Fruit fly (Drosophila melanogaster) whole organism, embryonic: ENCODE data around the gene eIF4A.

ENCODE experiments used
- Awh ChIP-seq: fragments of 200-800 bp; sonication (Bioruptor generic); IDR thresholded peaks from 2 replicates; pipeline ENCODE4, ENCODE4 v1.3.6; 2022; ENCODE audit warnings: missing biosample characterization, missing genetic modification characterization
- CG10321 ChIP-seq: fragments of 200-800 bp; sonication (Bioruptor generic); IDR thresholded peaks from 2 replicates; pipeline ENCODE4 v1.3.6; 2022; ENCODE audit warnings: missing biosample characterization, missing genetic modification characterization
- CG10959 ChIP-seq: fragments of 200-800 bp; sonication (Bioruptor generic); IDR thresholded peaks from 2 replicates; pipeline ENCODE4 v1.3.6; 2022; ENCODE audit warnings: missing biosample characterization, missing genetic modification characterization
- CG11093 ChIP-seq: fragments of 200-800 bp; sonication (Bioruptor generic); IDR thresholded peaks from 3 replicates; pipeline ENCODE4 v1.3.6; 2022; ENCODE audit warnings: missing biosample characterization, missing genetic modification characterization
- CG1233 ChIP-seq: fragments of 200-800 bp; sonication (Bioruptor generic); optimal IDR thresholded peaks from 4 replicates; lab custom pipeline; 2018; ENCODE audit warnings: missing biosample characterization, mild to moderate bottlenecking, missing genetic modification characterization
- CG12744 ChIP-seq: fragments of 200-800 bp; sonication (Bioruptor generic); optimal IDR thresholded peaks from 2 replicates; lab custom pipeline; 2016; ENCODE audit warnings: missing biosample characterization, missing genetic modification characterization
- CG13296 ChIP-seq: fragments of 200-800 bp; sonication (Bioruptor generic); optimal IDR thresholded peaks from 3 replicates; lab custom pipeline; 2018; ENCODE audit warnings: missing biosample characterization, mild to moderate bottlenecking, missing genetic modification characterization
- CG14050 ChIP-seq: fragments of 200-800 bp; sonication (Bioruptor generic); IDR thresholded peaks from 3 replicates; pipeline ENCODE4 v1.3.6; 2022; ENCODE audit warnings: missing biosample characterization, missing genetic modification characterization
- CG1603 ChIP-seq: fragments of 200-800 bp; sonication (Bioruptor generic); optimal IDR thresholded peaks from 2 replicates; lab custom pipeline; 2019; ENCODE audit warnings: missing biosample characterization, mild to moderate bottlenecking, missing genetic modification characterization, moderate library complexity
- CG17328 ChIP-seq: fragments of 200-800 bp; sonication (Bioruptor generic); IDR thresholded peaks from 2 replicates; pipeline ENCODE4 v1.3.6; 2022; ENCODE audit warnings: missing biosample characterization, missing genetic modification characterization
- CG17385 ChIP-seq: fragments of 200-800 bp; sonication (Bioruptor generic); optimal IDR thresholded peaks from 3 replicates; lab custom pipeline; 2018; ENCODE audit warnings: missing biosample characterization, mild to moderate bottlenecking, missing genetic modification characterization
- CG18262 ChIP-seq: fragments of 200-800 bp; optimal IDR thresholded peaks from 3 replicates; lab custom pipeline; 2019; ENCODE audit warnings: missing biosample characterization, mild to moderate bottlenecking, missing genetic modification characterization, moderate library complexity
- CG18476 ChIP-seq: fragments of 200-800 bp; sonication (Bioruptor generic); optimal IDR thresholded peaks from 2 replicates; lab custom pipeline; 2016; ENCODE audit warnings: missing biosample characterization, mild to moderate bottlenecking, missing genetic modification characterization
- CG32532 ChIP-seq: fragments of 200-800 bp; sonication (Bioruptor generic); IDR thresholded peaks from 2 replicates; pipeline ENCODE4 v1.3.6; 2022; ENCODE audit warnings: missing biosample characterization, missing genetic modification characterization
- CG4820 ChIP-seq: fragments of 200-800 bp; sonication (Bioruptor generic); optimal IDR thresholded peaks from 3 replicates; lab custom pipeline; 2016; ENCODE audit warnings: missing biosample characterization, missing genetic modification characterization
- CG6254 ChIP-seq: fragments of 200-800 bp; sonication (Bioruptor generic); optimal IDR thresholded peaks from 3 replicates; lab custom pipeline; 2017; ENCODE audit warnings: mild to moderate bottlenecking, missing biosample characterization, missing genetic modification reagents, missing genetic modification characterization
- CG6654 ChIP-seq: fragments of 200-800 bp; sonication (Bioruptor generic); optimal IDR thresholded peaks from 2 replicates; lab custom pipeline; 2017; ENCODE audit warnings: missing biosample characterization, mild to moderate bottlenecking, missing genetic modification characterization
- CG6813 ChIP-seq: fragments of 200-800 bp; sonication (Bioruptor generic); optimal IDR thresholded peaks from 2 replicates; lab custom pipeline; 2017; ENCODE audit warnings: missing biosample characterization, missing genetic modification characterization, mild to moderate bottlenecking, moderate library complexity, missing genetic modification reagents
- CG7745 ChIP-seq: fragments of 200-800 bp; sonication (Bioruptor generic); optimal IDR thresholded peaks from 2 replicates; lab custom pipeline; 2018; ENCODE audit warnings: missing biosample characterization, mild to moderate bottlenecking, missing genetic modification characterization, moderate library complexity
- CG8281 ChIP-seq: fragments of 200-800 bp; sonication (Bioruptor generic); optimal IDR thresholded peaks from 2 replicates; lab custom pipeline; 2018; ENCODE audit warnings: missing biosample characterization, mild to moderate bottlenecking, missing genetic modification characterization, moderate library complexity
- CG8478 ChIP-seq: fragments of >200 bp; optimal IDR thresholded peaks from 2 replicates; lab custom pipeline; 2018
- CG9817 ChIP-seq: fragments of 200-800 bp; sonication (Bioruptor generic); optimal IDR thresholded peaks from 2 replicates; lab custom pipeline; 2018; ENCODE audit warnings: missing biosample characterization, mild to moderate bottlenecking, missing genetic modification characterization, moderate library complexity
- D19A ChIP-seq: fragments of 200-800 bp; optimal IDR thresholded peaks from 3 replicates; lab custom pipeline; 2019; ENCODE audit warnings: missing biosample characterization, mild to moderate bottlenecking, missing genetic modification characterization, moderate library complexity
- D19B ChIP-seq: fragments of 200-800 bp; sonication (Bioruptor generic); optimal IDR thresholded peaks from 2 replicates; lab custom pipeline; 2017; ENCODE audit warnings: missing biosample characterization, mild to moderate bottlenecking, missing genetic modification characterization
- Dek ChIP-seq: fragments of 200-800 bp; sonication (Bioruptor generic); optimal IDR thresholded peaks from 3 replicates; lab custom pipeline; 2019; ENCODE audit warnings: missing biosample characterization, mild to moderate bottlenecking, missing genetic modification characterization, moderate library complexity
- Doc2 ChIP-seq: fragments of 200-800 bp; sonication (Bioruptor generic); IDR thresholded peaks from 2 replicates; pipeline ENCODE4 v1.3.6; 2022; ENCODE audit warnings: missing biosample characterization, missing genetic modification characterization
- Hr51 ChIP-seq, 2 experiments: fragments of 200-800 bp; sonication (Bioruptor generic); optimal IDR thresholded peaks; 2 replicates in 1 of 2; 3 replicates in 1 of 2; lab custom pipeline; 2016 to 2018; ENCODE audit warnings: missing biosample characterization in 2 of 2, missing genetic modification characterization in 2 of 2, mild to moderate bottlenecking in 1 of 2, moderate library complexity in 1 of 2
- Lhr ChIP-seq: fragments of 200-800 bp; sonication (Bioruptor generic); optimal IDR thresholded peaks from 3 replicates; lab custom pipeline; 2017; ENCODE audit warnings: mild to moderate bottlenecking, missing biosample characterization, missing genetic modification reagents, missing genetic modification characterization
- Mad ChIP-seq: fragments of 200-800 bp; sonication (Bioruptor generic); optimal IDR thresholded peaks from 2 replicates; lab custom pipeline; 2016; ENCODE audit warnings: missing biosample characterization, missing genetic modification characterization
- Meics ChIP-seq: fragments of 200-800 bp; sonication (Bioruptor generic); optimal IDR thresholded peaks from 2 replicates; lab custom pipeline; 2017; ENCODE audit warnings: missing biosample characterization, mild to moderate bottlenecking, missing genetic modification characterization
- NC2α ChIP-seq: fragments of 200-800 bp; sonication (Bioruptor generic); optimal IDR thresholded peaks from 2 replicates; lab custom pipeline; 2016; ENCODE audit warnings: missing biosample characterization, missing genetic modification characterization
- Side ChIP-seq: fragments of 200-800 bp; sonication (Bioruptor generic); optimal IDR thresholded peaks from 2 replicates; lab custom pipeline; 2016; ENCODE audit warnings: missing biosample characterization, missing genetic modification characterization
- Sin3A ChIP-seq: fragments of >200 bp; optimal IDR thresholded peaks from 2 replicates; lab custom pipeline; 2018
- YL-1 ChIP-seq: fragments of 200-800 bp; sonication (Bioruptor generic); optimal IDR thresholded peaks from 3 replicates; lab custom pipeline; 2017; ENCODE audit warnings: missing biosample characterization, mild to moderate bottlenecking, missing genetic modification characterization
- ase ChIP-seq: fragments of 200-800 bp; sonication (Bioruptor generic); IDR thresholded peaks from 3 replicates; pipeline ENCODE4 v1.3.6; 2022; ENCODE audit warnings: missing biosample characterization, missing genetic modification characterization
- bbx ChIP-seq: fragments of 200-800 bp; sonication (Bioruptor generic); IDR thresholded peaks from 2 replicates; pipeline ENCODE4 v1.3.6; 2022; ENCODE audit warnings: missing biosample characterization, missing genetic modification characterization; ENCODE audit not compliant: partially characterized antibody
- bigmax ChIP-seq: fragments of 200-800 bp; sonication (Bioruptor generic); optimal IDR thresholded peaks from 2 replicates; lab custom pipeline; 2018; ENCODE audit warnings: missing biosample characterization, mild to moderate bottlenecking, missing genetic modification characterization
- caup ChIP-seq: fragments of 200-800 bp; sonication (Bioruptor generic); optimal IDR thresholded peaks from 3 replicates; lab custom pipeline; 2017; ENCODE audit warnings: missing biosample characterization, mild to moderate bottlenecking, missing genetic modification characterization, moderate library complexity; ENCODE audit not compliant: severe bottlenecking
- crp ChIP-seq, 2 experiments: fragments of 200-800 bp; sonication (Bioruptor generic); optimal IDR thresholded peaks; 2 replicates in 1 of 2; 3 replicates in 1 of 2; lab custom pipeline; 2017; ENCODE audit warnings: missing biosample characterization in 2 of 2, missing genetic modification characterization in 2 of 2, mild to moderate bottlenecking in 1 of 2, moderate library complexity in 1 of 2
- dm ChIP-seq: fragments of 200-800 bp; sonication (Bioruptor generic); optimal IDR thresholded peaks from 3 replicates; lab custom pipeline; 2016; ENCODE audit warnings: missing biosample characterization, missing genetic modification characterization
- fd102C ChIP-seq: fragments of 200-800 bp; sonication (Bioruptor generic); optimal IDR thresholded peaks from 2 replicates; lab custom pipeline; 2018; ENCODE audit warnings: missing biosample characterization, mild to moderate bottlenecking, missing genetic modification characterization, moderate library complexity
- fd96Cb ChIP-seq: fragments of 200-800 bp; sonication (Bioruptor generic); optimal IDR thresholded peaks from 2 replicates; lab custom pipeline; 2018; ENCODE audit warnings: missing biosample characterization, mild to moderate bottlenecking, missing genetic modification characterization, moderate library complexity
- hth ChIP-seq: fragments of >200 bp; optimal IDR thresholded peaks from 2 replicates; lab custom pipeline; 2017; ENCODE audit warnings: inconsistent platforms
- ind ChIP-seq: fragments of 200-800 bp; sonication (Bioruptor generic); optimal IDR thresholded peaks from 3 replicates; lab custom pipeline; 2016; ENCODE audit warnings: missing biosample characterization, missing genetic modification characterization
- inv ChIP-seq: fragments of 200-800 bp; sonication (Bioruptor generic); IDR thresholded peaks from 2 replicates; pipeline ENCODE4 v1.3.6; 2022; ENCODE audit warnings: missing biosample characterization, missing genetic modification characterization; ENCODE audit not compliant: partially characterized antibody
- klu ChIP-seq: fragments of 200-800 bp; sonication (Bioruptor generic); IDR thresholded peaks from 2 replicates; pipeline ENCODE4 v1.3.6; 2022; ENCODE audit warnings: missing biosample characterization, missing genetic modification characterization
- lola ChIP-seq, 3 experiments: fragments of >200 bp in 2 of 3; fragments of 200-800 bp in 1 of 3; sonication (Bioruptor generic) in 1 of 3; optimal IDR thresholded peaks; 2 replicates each; lab custom pipeline; 2017 to 2019; ENCODE audit warnings: missing biosample characterization in 3 of 3, missing genetic modification characterization in 3 of 3, mild to moderate bottlenecking in 1 of 3, moderate library complexity in 1 of 3
- rib ChIP-seq: fragments of 200-800 bp; sonication (Bioruptor generic); IDR thresholded peaks from 2 replicates; pipeline ENCODE4 v1.3.6; 2022; ENCODE audit warnings: missing biosample characterization, missing genetic modification characterization
- so ChIP-seq: fragments of 200-800 bp; sonication (Bioruptor generic); IDR thresholded peaks from 3 replicates; pipeline ENCODE4 v1.3.6; 2022; ENCODE audit warnings: missing biosample characterization, missing genetic modification characterization
- wek ChIP-seq: fragments of 200-800 bp; sonication (Bioruptor generic); optimal IDR thresholded peaks from 3 replicates; lab custom pipeline; 2018; ENCODE audit warnings: missing biosample characterization, mild to moderate bottlenecking, missing genetic modification characterization, moderate library complexity
- zen ChIP-seq: fragments of 200-800 bp; sonication (Bioruptor generic); optimal IDR thresholded peaks from 3 replicates; lab custom pipeline; 2018; ENCODE audit warnings: missing biosample characterization, mild to moderate bottlenecking, missing genetic modification characterization, moderate library complexity

The eIF4A gene

dm6 chr2L:5986094-5986493 is 4.5 kb downstream of the eIF4A start, which contains the start of gene ifc (continued):
- TF ChIP-seq caup (GFP tag; lab: Kevin White, UChicago) (peak; percentile 17), D19A (peak; percentile 34), lola (GFP tag; optimal IDR thresholded peaks at IDR 0.05; lab: Kevin White, UChicago) (peak in 2 of 3 experiments; percentile 29 to 99), CG9817 (tag; lab: Kevin White, UChicago) (peak; percentile 68), Mad (GFP tag; lab: Kevin White, UChicago) (peak; percentile 51), CG14050 (GFP tag; lab: Robert Waterston, UW) (no peak), CG10959 (GFP tag; lab: Robert Waterston, UW) (no peak), Awh (GFP tag; lab: Robert Waterston, UW) (no peak), NC2α (GFP tag; lab: Kevin White, UChicago) (no peak), fd96Cb (peak; percentile 27), CG8478 (no peak), Side (GFP tag; lab: Kevin White, UChicago) (peak; percentile 32), CG12744 (peak; percentile 39), CG7745 (tag; lab: Kevin White, UChicago) (no peak), CG32532 (no peak), CG6654 (GFP tag; lab: Kevin White, UChicago) (no peak), so (GFP tag; lab: Robert Waterston, UW) (no peak), CG1233 (GFP tag; lab: Kevin White, UChicago) (no peak), Doc2 (GFP tag; lab: Robert Waterston, UW) (no peak), zen (tag; lab: Kevin White, UChicago) (peak; percentile 22), Sin3A (lab: Kevin White, UChicago) (peak; percentile 39), rib (GFP tag; lab: Robert Waterston, UW) (no peak), CG10321 (GFP tag; lab: Robert Waterston, UW) (no peak), ind (GFP tag; lab: Kevin White, UChicago) (peak; percentile 55), CG4820 (GFP tag; lab: Kevin White, UChicago) (peak; percentile 33), YL-1 (GFP tag; lab: Kevin White, UChicago) (peak; percentile 69), CG13296 (no peak), bbx (no peak), CG18476 (GFP tag; lab: Kevin White, UChicago) (peak; percentile 76), crp (GFP tag; optimal IDR thresholded peaks at IDR 0.05; lab: Kevin White, UChicago) (peak in 1 of 2 experiments; percentile 55), CG17328 (no peak), CG17385 (GFP tag; lab: Kevin White, UChicago) (peak; percentile 35), fd102C (GFP tag; lab: Kevin White, UChicago) (no peak), Meics (GFP tag; lab: Kevin White, UChicago) (peak; percentile 61), D19B (GFP tag; lab: Kevin White, UChicago) (peak; percentile 21), CG6813 (GFP tag; lab: Kevin White, UChicago) (no peak), hth (lab: Kevin White, UChicago) (no peak), CG6254 (peak; percentile 0), Hr51 (GFP tag; optimal IDR thresholded peaks at IDR 0.05; lab: Kevin White, UChicago) (peak in 1 of 2 experiments; percentile 21), ase (GFP tag; lab: Robert Waterston, UW) (no peak), dm (GFP tag; lab: Kevin White, UChicago) (peak; percentile 70), Dek (peak; percentile 63), CG8281 (no peak), CG11093 (GFP tag; lab: Robert Waterston, UW) (no peak), CG18262 (peak; percentile 50), inv (no peak), Lhr (GFP tag; lab: Kevin White, UChicago) (peak; percentile 93), wek (GFP tag; lab: Kevin White, UChicago) (peak; percentile 30), bigmax (peak; percentile 40), CG1603 (peak; percentile 91), klu (GFP tag; lab: Robert Waterston, UW) (no peak)
